Fruit fly (Drosophila melanogaster) whole organism, pupa: ENCODE results near the gene upd2.

ENCODE experiments used
- CG13204 ChIP-seq: fragments of 200-800 bp; sonication (Bioruptor generic); optimal IDR thresholded peaks from 2 replicates; lab custom pipeline; 2018; ENCODE audit warnings: missing biosample characterization, mild to moderate bottlenecking, missing genetic modification characterization, moderate library complexity
- CG14655 ChIP-seq: fragments of 200-800 bp; sonication (Bioruptor generic); optimal IDR thresholded peaks from 3 replicates; lab custom pipeline; 2017; ENCODE audit warnings: mild to moderate bottlenecking, missing biosample characterization, missing genetic modification reagents, missing genetic modification characterization
- CG8159 ChIP-seq: fragments of 200-800 bp; sonication (Bioruptor generic); optimal IDR thresholded peaks from 3 replicates; lab custom pipeline; 2018; ENCODE audit warnings: missing biosample characterization, mild to moderate bottlenecking, missing genetic modification characterization, moderate library complexity
- CG9948 ChIP-seq: fragments of 200-800 bp; sonication (Bioruptor generic); optimal IDR thresholded peaks from 2 replicates; lab custom pipeline; 2018; ENCODE audit warnings: missing biosample characterization, mild to moderate bottlenecking, missing genetic modification characterization, moderate library complexity
- EcR ChIP-seq: fragments of 200-800 bp; sonication (Bioruptor generic); optimal IDR thresholded peaks from 3 replicates; lab custom pipeline; 2019; ENCODE audit warnings: missing biosample characterization, missing genetic modification characterization, mild to moderate bottlenecking, moderate library complexity, missing genetic modification reagents
- gl ChIP-seq: fragments of 200-800 bp; sonication (Bioruptor generic); optimal IDR thresholded peaks from 2 replicates; lab custom pipeline; 2018; ENCODE audit warnings: missing biosample characterization, mild to moderate bottlenecking, missing genetic modification characterization

DNA sequence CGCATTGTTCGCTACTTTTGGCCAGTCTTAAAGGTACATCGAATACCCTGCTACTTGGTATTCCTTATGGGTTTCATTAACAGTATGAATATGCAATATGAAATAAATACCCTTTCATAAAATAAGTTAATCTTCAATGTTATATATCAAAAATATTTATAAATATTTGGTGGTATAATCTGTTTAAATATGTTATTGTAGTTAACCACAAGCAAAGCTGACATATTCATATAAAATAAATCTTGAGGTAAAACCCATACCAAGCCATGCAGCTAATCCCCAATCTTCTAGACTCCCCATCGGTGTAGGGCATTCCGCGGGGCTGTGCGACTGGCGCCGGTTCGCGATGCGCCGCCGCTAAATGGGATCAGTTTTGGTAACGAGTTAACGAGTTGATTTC, 29.3 kb upstream of the upd2 start:
- TF ChIP-seq CG8159 (tag; lab: Kevin White, UChicago) (peak; percentile 78), CG13204 (GFP tag; lab: Kevin White, UChicago) (no peak), EcR (GFP tag; lab: Kevin White, UChicago) (no peak), gl (tag; lab: Kevin White, UChicago) (no peak), CG9948 (tag; lab: Kevin White, UChicago) (peak; percentile 60), CG14655 (peak; percentile 75)
